Comparison of ENCODE assay signal across 1 fruit fly cellular context in genomic region chr2L:3055710-3056447, dm6.
TF ChIP-seq lines count a peak whose summit lies in the region.

No protein-coding gene starts in this region.

TF ChIP-seq in whole organism, embryonic, 481 proteins besides CTCF, POLR2A, EP300 and RAD21 (continued from another document and continues in another):
- no peak for TF ChIP-seq sqz (GFP tag; optimal IDR thresholded peaks at IDR 0.05; lab: Kevin White, UChicago)
- peak; percentile 41 for TF ChIP-seq Deaf1 (tag; optimal IDR thresholded peaks at IDR 0.05; lab: Kevin White, UChicago)
- TF ChIP-seq mam (GFP tag; optimal IDR thresholded peaks at IDR 0.05; lab: Kevin White, UChicago): peak; percentile 52
- no peak for TF ChIP-seq bigmax (GFP tag; optimal IDR thresholded peaks at IDR 0.05; lab: Kevin White, UChicago)
- no peak for TF ChIP-seq Awh (GFP tag; IDR thresholded peaks at IDR 0.05; lab: Robert Waterston, UW)
- peak; percentile 67 for TF ChIP-seq CG11504 (tag; optimal IDR thresholded peaks at IDR 0.05; lab: Kevin White, UChicago)
- TF ChIP-seq CG10979 (tag; optimal IDR thresholded peaks at IDR 0.05; lab: Kevin White, UChicago): peak; percentile 28
- peak; percentile 56 for TF ChIP-seq CG7839 (tag; optimal IDR thresholded peaks at IDR 0.05; lab: Kevin White, UChicago)
- peak; percentile 5 for TF ChIP-seq Chrac-16 (GFP tag; optimal IDR thresholded peaks at IDR 0.05; lab: Kevin White, UChicago)
- TF ChIP-seq ara (GFP tag; IDR thresholded peaks at IDR 0.05; lab: Robert Waterston, UW): 0 out of 2 replicates have a peak, but pooled peaks have one; percentile 25
- 0 out of 3 replicates have a peak, but pooled peaks have one; percentile 9 for TF ChIP-seq CG11093 (GFP tag; IDR thresholded peaks at IDR 0.05; lab: Robert Waterston, UW)
- TF ChIP-seq CG16863 (GFP tag; optimal IDR thresholded peaks at IDR 0.05; lab: Kevin White, UChicago): peak; percentile 60
- peak; percentile 6 for TF ChIP-seq unpg (GFP tag; optimal IDR thresholded peaks at IDR 0.05; lab: Kevin White, UChicago)
- no peak for TF ChIP-seq zen2 (GFP tag; IDR thresholded peaks at IDR 0.05; lab: Robert Waterston, UW; ENCODE audit: partially characterized antibody)
- peak; percentile 66 for TF ChIP-seq CG3281 (GFP tag; optimal IDR thresholded peaks at IDR 0.05; lab: Kevin White, UChicago)
- no peak for TF ChIP-seq sima (GFP tag; optimal IDR thresholded peaks at IDR 0.05; lab: Kevin White, UChicago)
- peak; percentile 41 for TF ChIP-seq CG7786 (GFP tag; optimal IDR thresholded peaks at IDR 0.05; lab: Kevin White, UChicago)
- TF ChIP-seq Pdp1 (GFP tag; optimal IDR thresholded peaks at IDR 0.05; lab: Kevin White, UChicago): peak; percentile 4 to 48
- no peak for TF ChIP-seq CG3838 (GFP tag; optimal IDR thresholded peaks at IDR 0.05; lab: Kevin White, UChicago)
- no peak for TF ChIP-seq pan (optimal IDR thresholded peaks at IDR 0.05; lab: Kevin White, UChicago)
- TF ChIP-seq pan (GFP tag; optimal IDR thresholded peaks at IDR 0.05 in 1 of 2, IDR thresholded peaks at IDR 0.05 in 1 of 2): peak in 1 of 2 experiments; percentile 57
- no peak for TF ChIP-seq gro (GFP tag; optimal IDR thresholded peaks at IDR 0.05; lab: Kevin White, UChicago)
- TF ChIP-seq CG11695 (GFP tag; IDR thresholded peaks at IDR 0.05; lab: Robert Waterston, UW): peak; percentile 24; the same call in 1 of the 3 replicates
- 0 out of 2 replicates have a peak, but pooled peaks have one; percentile 19 for TF ChIP-seq ro (GFP tag; IDR thresholded peaks at IDR 0.05; lab: Robert Waterston, UW)
- peak; percentile 14 for TF ChIP-seq Max (GFP tag; optimal IDR thresholded peaks at IDR 0.05; lab: Kevin White, UChicago)
- no peak for TF ChIP-seq CrebB (tag; optimal IDR thresholded peaks at IDR 0.05; lab: Kevin White, UChicago)
- no peak for TF ChIP-seq jigr1 (GFP tag; IDR thresholded peaks at IDR 0.05; lab: Robert Waterston, UW)
- no peak for TF ChIP-seq bsh (GFP tag; optimal IDR thresholded peaks at IDR 0.05; lab: Kevin White, UChicago)
- peak; percentile 18; the same call in 1 of the 2 replicates for TF ChIP-seq bbx (GFP tag; IDR thresholded peaks at IDR 0.05; lab: Robert Waterston, UW; ENCODE audit: partially characterized antibody)
- peak; percentile 59 for TF ChIP-seq CG13624 (GFP tag; optimal IDR thresholded peaks at IDR 0.05; lab: Kevin White, UChicago)
- TF ChIP-seq CG9817 (tag; optimal IDR thresholded peaks at IDR 0.05; lab: Kevin White, UChicago): peak; percentile 5
- peak; percentile 45 for TF ChIP-seq Oli (tag; optimal IDR thresholded peaks at IDR 0.05; lab: Kevin White, UChicago)
- peak; percentile 59 for TF ChIP-seq dmrt99B (tag; optimal IDR thresholded peaks at IDR 0.05; lab: Kevin White, UChicago)
- no peak for TF ChIP-seq cg (GFP tag; optimal IDR thresholded peaks at IDR 0.05; lab: Kevin White, UChicago)
- no peak for TF ChIP-seq CG17568 (GFP tag; optimal IDR thresholded peaks at IDR 0.05; lab: Kevin White, UChicago)
- peak; percentile 3 for TF ChIP-seq HHEX (GFP tag; optimal IDR thresholded peaks at IDR 0.05; lab: Kevin White, UChicago)
- peak; percentile 45 for TF ChIP-seq Neu2 (GFP tag; optimal IDR thresholded peaks at IDR 0.05; lab: Kevin White, UChicago; ENCODE audit: borderline replicate concordance)
- no peak for TF ChIP-seq CG31224 (GFP tag; IDR thresholded peaks at IDR 0.05; lab: Robert Waterston, UW)
- peak; percentile 20 for TF ChIP-seq crc (GFP tag; optimal IDR thresholded peaks at IDR 0.05; lab: Kevin White, UChicago)
- peak; percentile 41; the same call in 2 of the 3 replicates for TF ChIP-seq Mrtf (GFP tag; IDR thresholded peaks at IDR 0.05; lab: Robert Waterston, UW)
- TF ChIP-seq CG1647 (GFP tag; optimal IDR thresholded peaks at IDR 0.05; lab: Kevin White, UChicago): peak; percentile 13
- peak; percentile 18; the same call in 1 of the 2 replicates for TF ChIP-seq seq (GFP tag; IDR thresholded peaks at IDR 0.05; lab: Robert Waterston, UW)
- TF ChIP-seq grau (tag; optimal IDR thresholded peaks at IDR 0.05; lab: Kevin White, UChicago): peak; percentile 53
- 0 out of 4 replicates have a peak, but pooled peaks have one; percentile 31 for TF ChIP-seq chinmo (GFP tag; IDR thresholded peaks at IDR 0.05; lab: Robert Waterston, UW; ENCODE audit: partially characterized antibody)
- TF ChIP-seq CG6689 (GFP tag; IDR thresholded peaks at IDR 0.05; lab: Robert Waterston, UW): peak; percentile 44
- peak; percentile 66; the same call in 1 of the 2 replicates for TF ChIP-seq Rfx (GFP tag; IDR thresholded peaks at IDR 0.05; lab: Robert Waterston, UW)
- TF ChIP-seq CG17361 (GFP tag; IDR thresholded peaks at IDR 0.05; lab: Robert Waterston, UW): peak; percentile 84
- TF ChIP-seq CHES-1-like (GFP tag; optimal IDR thresholded peaks at IDR 0.05; lab: Kevin White, UChicago): peak; percentile 24
- TF ChIP-seq zfh2 (GFP tag; optimal IDR thresholded peaks at IDR 0.05; lab: Kevin White, UChicago): peak; percentile 34
- TF ChIP-seq BtbVII (GFP tag; optimal IDR thresholded peaks at IDR 0.05; lab: Kevin White, UChicago): peak; percentile 14
- TF ChIP-seq Hr78 (GFP tag; optimal IDR thresholded peaks at IDR 0.05; lab: Kevin White, UChicago): peak in 1 of 2 experiments; percentile 6
- peak; percentile 40 for TF ChIP-seq shn (GFP tag; optimal IDR thresholded peaks at IDR 0.05; lab: Kevin White, UChicago)
- peak; percentile 48; the same call in 1 of the 2 replicates for TF ChIP-seq Bgb (GFP tag; IDR thresholded peaks at IDR 0.05; lab: Robert Waterston, UW; ENCODE audit: partially characterized antibody)
- TF ChIP-seq Dip2 (GFP tag; IDR thresholded peaks at IDR 0.05; lab: Robert Waterston, UW): no peak
- TF ChIP-seq Meics (GFP tag; optimal IDR thresholded peaks at IDR 0.05; lab: Kevin White, UChicago): peak; percentile 72
- peak; percentile 56 for TF ChIP-seq nmo (GFP tag; optimal IDR thresholded peaks at IDR 0.05; lab: Kevin White, UChicago)
- no peak for TF ChIP-seq Ravus (GFP tag; IDR thresholded peaks at IDR 0.05; lab: Robert Waterston, UW)
- no peak for TF ChIP-seq CG11560 (tag; IDR thresholded peaks at IDR 0.05; lab: Robert Waterston, UW)
- TF ChIP-seq Hr51 (GFP tag; optimal IDR thresholded peaks at IDR 0.05; lab: Kevin White, UChicago): peak; percentile 5 to 56
- peak; percentile 25 for TF ChIP-seq bab2 (GFP tag; optimal IDR thresholded peaks at IDR 0.05; lab: Kevin White, UChicago)
- TF ChIP-seq CG4424 (GFP tag; optimal IDR thresholded peaks at IDR 0.05; lab: Kevin White, UChicago): peak; percentile 52
- peak; percentile 30 for TF ChIP-seq ems (GFP tag; optimal IDR thresholded peaks at IDR 0.05; lab: Kevin White, UChicago)
- TF ChIP-seq sug (tag; optimal IDR thresholded peaks at IDR 0.05; lab: Kevin White, UChicago): peak; percentile 64
- TF ChIP-seq CG13775 (GFP tag; optimal IDR thresholded peaks at IDR 0.05; lab: Kevin White, UChicago): peak; percentile 2
- TF ChIP-seq dmrt11E (tag; optimal IDR thresholded peaks at IDR 0.05; lab: Kevin White, UChicago): peak; percentile 10
- TF ChIP-seq row (GFP tag; IDR thresholded peaks at IDR 0.05; lab: Robert Waterston, UW): peak; percentile 75
- peak; percentile 52 for TF ChIP-seq Ptx1 (GFP tag; IDR thresholded peaks at IDR 0.05; lab: Robert Waterston, UW)
- no peak for TF ChIP-seq emc (GFP tag; optimal IDR thresholded peaks at IDR 0.05; lab: Kevin White, UChicago)
- TF ChIP-seq cad (GFP tag; optimal IDR thresholded peaks at IDR 0.05; lab: Kevin White, UChicago): no peak
- TF ChIP-seq CG12104 (GFP tag; optimal IDR thresholded peaks at IDR 0.05; lab: Kevin White, UChicago): peak; percentile 45
- TF ChIP-seq slbo (GFP tag; IDR thresholded peaks at IDR 0.05; lab: Robert Waterston, UW): peak; percentile 67
- TF ChIP-seq az2 (GFP tag; optimal IDR thresholded peaks at IDR 0.05; lab: Kevin White, UChicago): peak; percentile 66
- TF ChIP-seq chif (GFP tag; optimal IDR thresholded peaks at IDR 0.05; lab: Kevin White, UChicago): peak in 1 of 2 experiments; percentile 15
- no peak for TF ChIP-seq sc (optimal IDR thresholded peaks at IDR 0.05; lab: Kevin White, UChicago)
- TF ChIP-seq sc (GFP tag; optimal IDR thresholded peaks at IDR 0.05; lab: Kevin White, UChicago): peak; percentile 22
- peak; percentile 34 for TF ChIP-seq Sry-δ (GFP tag; optimal IDR thresholded peaks at IDR 0.05; lab: Kevin White, UChicago)
- peak; percentile 5; the same call in 1 of the 2 replicates for TF ChIP-seq al (GFP tag; IDR thresholded peaks at IDR 0.05; lab: Robert Waterston, UW)
- TF ChIP-seq CG7745 (tag; optimal IDR thresholded peaks at IDR 0.05; lab: Kevin White, UChicago): no peak
- peak; percentile 52 for TF ChIP-seq Hsf (GFP tag; optimal IDR thresholded peaks at IDR 0.05; lab: Kevin White, UChicago)
- TF ChIP-seq CG10274 (GFP tag; optimal IDR thresholded peaks at IDR 0.05; lab: Kevin White, UChicago): peak; percentile 62
- TF ChIP-seq phol (tag; optimal IDR thresholded peaks at IDR 0.05; lab: Kevin White, UChicago): peak; percentile 45
- peak; percentile 72 for TF ChIP-seq CoRest (tag; optimal IDR thresholded peaks at IDR 0.05; lab: Kevin White, UChicago)
- no peak for TF ChIP-seq hbn (GFP tag; IDR thresholded peaks at IDR 0.05; lab: Robert Waterston, UW; ENCODE audit: partially characterized antibody)
- no peak for TF ChIP-seq CG8290 (GFP tag; optimal IDR thresholded peaks at IDR 0.05; lab: Kevin White, UChicago)
- TF ChIP-seq CG8290 (tag; optimal IDR thresholded peaks at IDR 0.05; lab: Kevin White, UChicago): no peak
- TF ChIP-seq ewg (GFP tag; optimal IDR thresholded peaks at IDR 0.05; lab: Kevin White, UChicago): no peak
- TF ChIP-seq CG18619 (GFP tag; optimal IDR thresholded peaks at IDR 0.05; lab: Kevin White, UChicago): peak; percentile 71
- peak; percentile 94 for TF ChIP-seq cwo (GFP tag; optimal IDR thresholded peaks at IDR 0.05; lab: Kevin White, UChicago)
- TF ChIP-seq scrt (GFP tag; optimal IDR thresholded peaks at IDR 0.05; lab: Kevin White, UChicago): peak; percentile 6
- no peak for TF ChIP-seq D (optimal IDR thresholded peaks at IDR 0.05; lab: Kevin White, UChicago)
- TF ChIP-seq D (GFP tag; optimal IDR thresholded peaks at IDR 0.05; lab: Kevin White, UChicago): no peak
- peak; percentile 70 for TF ChIP-seq grn (GFP tag; optimal IDR thresholded peaks at IDR 0.05; lab: Kevin White, UChicago)
- TF ChIP-seq exex (tag; optimal IDR thresholded peaks at IDR 0.05; lab: Kevin White, UChicago): peak; percentile 96
- TF ChIP-seq Camta (GFP tag; optimal IDR thresholded peaks at IDR 0.05; lab: Kevin White, UChicago): peak; percentile 30
- peak; percentile 53 for TF ChIP-seq Dref (GFP tag; IDR thresholded peaks at IDR 0.05; lab: Robert Waterston, UW)
- TF ChIP-seq tio (GFP tag; optimal IDR thresholded peaks at IDR 0.05; lab: Kevin White, UChicago): peak; percentile 55
- TF ChIP-seq Ets65A (GFP tag; lab: Kevin White, UChicago): peak; percentile 94
- TF ChIP-seq prd (optimal IDR thresholded peaks at IDR 0.05; lab: Kevin White, UChicago): no peak
- TF ChIP-seq prd (GFP tag; IDR thresholded peaks at IDR 0.05; lab: Robert Waterston, UW): peak; percentile 40; the same call in 2 of the 3 replicates
- TF ChIP-seq pnt (GFP tag; optimal IDR thresholded peaks at IDR 0.05; lab: Kevin White, UChicago): peak; percentile 31
- TF ChIP-seq Antp (GFP tag; optimal IDR thresholded peaks at IDR 0.05; lab: Kevin White, UChicago): peak; percentile 29
- TF ChIP-seq Fer1 (GFP tag; optimal IDR thresholded peaks at IDR 0.05; lab: Kevin White, UChicago): peak; percentile 12
- TF ChIP-seq crp (GFP tag; optimal IDR thresholded peaks at IDR 0.05; lab: Kevin White, UChicago): peak in 1 of 2 experiments; percentile 60
- peak; percentile 27 for TF ChIP-seq Med (GFP tag; lab: Kevin White, UChicago)
- TF ChIP-seq jumu (GFP tag; optimal IDR thresholded peaks at IDR 0.05; lab: Kevin White, UChicago): peak; percentile 31
- TF ChIP-seq da (GFP tag; optimal IDR thresholded peaks at IDR 0.05; lab: Kevin White, UChicago): no peak
- peak; percentile 46 for TF ChIP-seq CG13287 (GFP tag; IDR thresholded peaks at IDR 0.05; lab: Robert Waterston, UW; ENCODE audit: partially characterized antibody)
- no peak for TF ChIP-seq en (GFP tag; optimal IDR thresholded peaks at IDR 0.05; lab: Kevin White, UChicago)
- TF ChIP-seq CG3847 (GFP tag; IDR thresholded peaks at IDR 0.05; lab: Robert Waterston, UW): peak; percentile 43; the same call in 1 of the 2 replicates
- TF ChIP-seq CG12744 (GFP tag; optimal IDR thresholded peaks at IDR 0.05; lab: Kevin White, UChicago): no peak
- peak; percentile 53; the same call in 2 of the 4 replicates for TF ChIP-seq Dll (GFP tag; IDR thresholded peaks at IDR 0.05; lab: Robert Waterston, UW; ENCODE audit: partially characterized antibody)
- TF ChIP-seq fd3F (GFP tag; optimal IDR thresholded peaks at IDR 0.05; lab: Kevin White, UChicago): peak; percentile 15
- peak; percentile 31 for TF ChIP-seq tin (GFP tag; optimal IDR thresholded peaks at IDR 0.05; lab: Kevin White, UChicago)
- peak; percentile 54 for TF ChIP-seq CG13424 (tag; optimal IDR thresholded peaks at IDR 0.05; lab: Kevin White, UChicago)
- TF ChIP-seq D19A (tag; optimal IDR thresholded peaks at IDR 0.05; lab: Kevin White, UChicago): peak; percentile 94
- peak; percentile 53 for TF ChIP-seq Usf (GFP tag; optimal IDR thresholded peaks at IDR 0.05; lab: Kevin White, UChicago)
- TF ChIP-seq Abd-B (GFP tag; optimal IDR thresholded peaks at IDR 0.05; lab: Kevin White, UChicago): peak; percentile 24
- peak; percentile 31 for TF ChIP-seq pho (GFP tag; optimal IDR thresholded peaks at IDR 0.05; lab: Kevin White, UChicago)
- TF ChIP-seq kay (GFP tag; optimal IDR thresholded peaks at IDR 0.05; lab: Kevin White, UChicago): peak; percentile 49
- TF ChIP-seq dysf (GFP tag; IDR thresholded peaks at IDR 0.05; lab: Robert Waterston, UW): peak; percentile 53; the same call in 2 of the 3 replicates
- peak; percentile 51 for TF ChIP-seq lab (GFP tag; optimal IDR thresholded peaks at IDR 0.05; lab: Kevin White, UChicago)
- TF ChIP-seq E2f2 (GFP tag; IDR thresholded peaks at IDR 0.05; lab: Robert Waterston, UW): peak; percentile 80
- peak; percentile 41 for TF ChIP-seq CG10209 (GFP tag; optimal IDR thresholded peaks at IDR 0.05; lab: Kevin White, UChicago)
- peak; percentile 54 for TF ChIP-seq Hr3 (GFP tag; optimal IDR thresholded peaks at IDR 0.05; lab: Kevin White, UChicago)
- no peak for TF ChIP-seq CG15479 (GFP tag; optimal IDR thresholded peaks at IDR 0.05; lab: Kevin White, UChicago)
- TF ChIP-seq ind (GFP tag; optimal IDR thresholded peaks at IDR 0.05; lab: Kevin White, UChicago): peak; percentile 52
- TF ChIP-seq h (optimal IDR thresholded peaks at IDR 0.05; lab: Kevin White, UChicago): no peak
- TF ChIP-seq amos (GFP tag; IDR thresholded peaks at IDR 0.05; lab: Robert Waterston, UW; ENCODE audit: partially characterized antibody): peak; percentile 56; the same call in 1 of the 2 replicates
- TF ChIP-seq CG18476 (GFP tag; optimal IDR thresholded peaks at IDR 0.05; lab: Kevin White, UChicago): peak; percentile 57
